Fruit fly (Drosophila melanogaster) whole organism, embryonic: ENCODE data around the gene CG10348.

Experiments
- BtbVII ChIP-seq: fragments of 200-800 bp; sonication (Bioruptor generic); optimal IDR thresholded peaks from 3 replicates; lab custom pipeline; 2017; ENCODE audit warnings: missing biosample characterization, mild to moderate bottlenecking, missing genetic modification characterization
- CG10959 ChIP-seq: fragments of 200-800 bp; sonication (Bioruptor generic); IDR thresholded peaks from 2 replicates; pipeline ENCODE4 v1.3.6; 2022; ENCODE audit warnings: missing biosample characterization, missing genetic modification characterization
- CG11085 ChIP-seq: fragments of 200-800 bp; sonication (Bioruptor generic); IDR thresholded peaks from 2 replicates; pipeline ENCODE4 v1.3.6; 2022; ENCODE audit warnings: missing biosample characterization, missing genetic modification characterization
- CG11456 ChIP-seq: fragments of 200-800 bp; sonication (Bioruptor generic); IDR thresholded peaks from 3 replicates; pipeline ENCODE4 v1.3.6; 2022; ENCODE audit warnings: missing biosample characterization, missing genetic modification characterization
- CG1233 ChIP-seq: fragments of 200-800 bp; sonication (Bioruptor generic); optimal IDR thresholded peaks from 4 replicates; lab custom pipeline; 2018; ENCODE audit warnings: missing biosample characterization, mild to moderate bottlenecking, missing genetic modification characterization
- CG13123 ChIP-seq: fragments of 200-800 bp; sonication (Bioruptor generic); optimal IDR thresholded peaks from 2 replicates; lab custom pipeline; 2016; ENCODE audit warnings: missing biosample characterization, missing genetic modification characterization
- CG14050 ChIP-seq: fragments of 200-800 bp; sonication (Bioruptor generic); IDR thresholded peaks from 3 replicates; pipeline ENCODE4 v1.3.6; 2022; ENCODE audit warnings: missing biosample characterization, missing genetic modification characterization
- CG1602 ChIP-seq: fragments of 200-800 bp; sonication (Bioruptor generic); optimal IDR thresholded peaks from 3 replicates; lab custom pipeline; 2016; ENCODE audit warnings: missing biosample characterization, missing genetic modification characterization
- CG17802 ChIP-seq: fragments of 200-800 bp; sonication (Bioruptor generic); optimal IDR thresholded peaks from 2 replicates; lab custom pipeline; 2018; ENCODE audit warnings: missing biosample characterization, mild to moderate bottlenecking, missing genetic modification characterization, moderate library complexity
- CG17829 ChIP-seq: fragments of 200-800 bp; optimal IDR thresholded peaks from 2 replicates; lab custom pipeline; 2019; ENCODE audit warnings: missing biosample characterization, mild to moderate bottlenecking, missing genetic modification characterization, moderate library complexity
- CG2202 ChIP-seq: fragments of 200-800 bp; sonication (Bioruptor generic); optimal IDR thresholded peaks from 2 replicates; lab custom pipeline; 2018; ENCODE audit warnings: missing biosample characterization, mild to moderate bottlenecking, missing genetic modification characterization
- CG31224 ChIP-seq: fragments of 200-800 bp; sonication (Bioruptor generic); IDR thresholded peaks from 2 replicates; pipeline ENCODE4 v1.3.6; 2022; ENCODE audit warnings: missing biosample characterization, missing genetic modification characterization
- CG31441 ChIP-seq: fragments of 200-800 bp; sonication (Bioruptor generic); IDR thresholded peaks from 2 replicates; pipeline ENCODE4 v1.3.6; 2022; ENCODE audit warnings: missing biosample characterization, missing genetic modification characterization
- CG33213 ChIP-seq: fragments of 200-800 bp; sonication (Bioruptor generic); optimal IDR thresholded peaks from 3 replicates; lab custom pipeline; 2016; ENCODE audit warnings: missing biosample characterization, missing genetic modification characterization
- CG34224 ChIP-seq: fragments of 200-800 bp; sonication (Bioruptor generic); IDR thresholded peaks from 3 replicates; pipeline ENCODE4 v1.3.6; 2022; ENCODE audit warnings: missing biosample characterization, missing genetic modification characterization; ENCODE audit not compliant: partially characterized antibody
- CG6813 ChIP-seq: fragments of 200-800 bp; sonication (Bioruptor generic); optimal IDR thresholded peaks from 2 replicates; lab custom pipeline; 2017; ENCODE audit warnings: missing biosample characterization, missing genetic modification characterization, mild to moderate bottlenecking, moderate library complexity, missing genetic modification reagents
- CG8359 ChIP-seq: fragments of 200-800 bp; sonication (Bioruptor generic); optimal IDR thresholded peaks from 2 replicates; lab custom pipeline; 2017; ENCODE audit warnings: missing biosample characterization, mild to moderate bottlenecking, missing genetic modification characterization, borderline replicate concordance
- CG9215 ChIP-seq: fragments of 200-800 bp; sonication (Bioruptor generic); IDR thresholded peaks from 2 replicates; pipeline ENCODE4 v1.3.6; 2022; ENCODE audit warnings: missing biosample characterization, missing genetic modification characterization
- Dip3 ChIP-seq: fragments of 200-800 bp; sonication (Bioruptor generic); optimal IDR thresholded peaks from 3 replicates; lab custom pipeline; 2016; ENCODE audit warnings: missing biosample characterization, missing genetic modification characterization
- Drgx ChIP-seq: fragments of 200-800 bp; sonication (Bioruptor generic); IDR thresholded peaks from 2 replicates; pipeline ENCODE4 v1.3.6; 2022; ENCODE audit warnings: missing biosample characterization, missing genetic modification characterization
- Fer1 ChIP-seq: fragments of 200-800 bp; sonication (Bioruptor generic); optimal IDR thresholded peaks from 2 replicates; lab custom pipeline; 2017; ENCODE audit warnings: missing biosample characterization, mild to moderate bottlenecking, missing genetic modification characterization
- HLH3B ChIP-seq: fragments of 200-800 bp; sonication (Bioruptor generic); IDR thresholded peaks from 2 replicates; pipeline ENCODE4 v1.3.6; 2022; ENCODE audit warnings: missing biosample characterization, missing genetic modification characterization
- HLH4C ChIP-seq: fragments of 200-800 bp; sonication (Bioruptor generic); IDR thresholded peaks from 3 replicates; pipeline ENCODE4 v1.3.6; 2022; ENCODE audit warnings: missing biosample characterization, missing genetic modification characterization; ENCODE audit not compliant: partially characterized antibody
- MBD-R2 ChIP-seq: fragments of 200-800 bp; sonication (Bioruptor generic); IDR thresholded peaks from 2 replicates; pipeline ENCODE4 v1.3.6; 2022; ENCODE audit warnings: missing biosample characterization, missing genetic modification characterization
- Nf-YA ChIP-seq: fragments of 200-800 bp; sonication (Bioruptor generic); IDR thresholded peaks from 2 replicates; pipeline ENCODE4 v1.3.6; 2022; ENCODE audit warnings: missing biosample characterization, missing genetic modification characterization
- Nf-YB ChIP-seq: fragments of 200-800 bp; sonication (Bioruptor generic); optimal IDR thresholded peaks from 3 replicates; lab custom pipeline; 2019; ENCODE audit warnings: missing biosample characterization, mild to moderate bottlenecking, missing genetic modification characterization, moderate library complexity
- Oaz ChIP-seq: fragments of 200-800 bp; sonication (Bioruptor generic); IDR thresholded peaks from 2 replicates; pipeline ENCODE4 v1.3.6; 2022; ENCODE audit warnings: missing biosample characterization, missing genetic modification characterization
- Poxn ChIP-seq: fragments of 200-800 bp; sonication (Bioruptor generic); IDR thresholded peaks from 2 replicates; pipeline ENCODE4 v1.3.6; 2022; ENCODE audit warnings: missing biosample characterization, missing genetic modification characterization
- Scr ChIP-seq: fragments of 200-800 bp; sonication (Bioruptor generic); IDR thresholded peaks from 2 replicates; pipeline ENCODE4 v1.3.6; 2022; ENCODE audit warnings: missing biosample characterization, missing genetic modification characterization; ENCODE audit not compliant: partially characterized antibody
- Six4 ChIP-seq: fragments of 200-800 bp; sonication (Bioruptor generic); optimal IDR thresholded peaks from 2 replicates; lab custom pipeline; 2016; ENCODE audit warnings: missing biosample characterization, missing genetic modification characterization
- Sry-β ChIP-seq: fragments of 200-800 bp; sonication (Bioruptor generic); optimal IDR thresholded peaks from 2 replicates; lab custom pipeline; 2018; ENCODE audit warnings: missing biosample characterization, mild to moderate bottlenecking, missing genetic modification characterization, moderate library complexity
- Xbp1 ChIP-seq: fragments of 200-800 bp; sonication (Bioruptor generic); optimal IDR thresholded peaks from 3 replicates; lab custom pipeline; 2016; ENCODE audit warnings: missing biosample characterization, mild to moderate bottlenecking, missing genetic modification characterization
- al ChIP-seq: fragments of 200-800 bp; sonication (Bioruptor generic); IDR thresholded peaks from 2 replicates; pipeline ENCODE4 v1.3.6; 2022; ENCODE audit warnings: missing biosample characterization, missing genetic modification characterization
- ara ChIP-seq: fragments of 200-800 bp; sonication (Bioruptor generic); IDR thresholded peaks from 2 replicates; pipeline ENCODE4 v1.3.6; 2022; ENCODE audit warnings: missing biosample characterization, missing genetic modification characterization
- cg ChIP-seq: fragments of 200-800 bp; sonication (Bioruptor generic); optimal IDR thresholded peaks from 3 replicates; lab custom pipeline; 2019; ENCODE audit warnings: missing biosample characterization, mild to moderate bottlenecking, missing genetic modification characterization, moderate library complexity
- corto ChIP-seq: fragments of 200-800 bp; sonication (Bioruptor generic); optimal IDR thresholded peaks from 2 replicates; lab custom pipeline; 2016; ENCODE audit warnings: missing biosample characterization, mild to moderate bottlenecking, missing genetic modification characterization, moderate library complexity
- eve ChIP-seq, 2 experiments: fragments of >200 bp; optimal IDR thresholded peaks; 2 replicates each; lab custom pipeline; 2017; ENCODE audit warnings: missing biosample characterization in 2 of 2, missing genetic modification characterization in 2 of 2
- gcm ChIP-seq: fragments of 200-800 bp; sonication (Bioruptor generic); optimal IDR thresholded peaks from 2 replicates; lab custom pipeline; 2019; ENCODE audit warnings: missing biosample characterization, mild to moderate bottlenecking, missing genetic modification characterization, moderate library complexity
- inv ChIP-seq: fragments of 200-800 bp; sonication (Bioruptor generic); IDR thresholded peaks from 2 replicates; pipeline ENCODE4 v1.3.6; 2022; ENCODE audit warnings: missing biosample characterization, missing genetic modification characterization; ENCODE audit not compliant: partially characterized antibody
- jing ChIP-seq: fragments of 200-800 bp; sonication (Bioruptor generic); optimal IDR thresholded peaks from 2 replicates; lab custom pipeline; 2018; ENCODE audit warnings: missing biosample characterization, mild to moderate bottlenecking, missing genetic modification characterization
- lola ChIP-seq, 3 experiments: fragments of >200 bp in 2 of 3; fragments of 200-800 bp in 1 of 3; sonication (Bioruptor generic) in 1 of 3; optimal IDR thresholded peaks; 2 replicates each; lab custom pipeline; 2017 to 2019; ENCODE audit warnings: missing biosample characterization in 3 of 3, missing genetic modification characterization in 3 of 3, mild to moderate bottlenecking in 1 of 3, moderate library complexity in 1 of 3
- maf-S ChIP-seq: fragments of 200-800 bp; sonication (Bioruptor generic); optimal IDR thresholded peaks from 2 replicates; lab custom pipeline; 2016; ENCODE audit warnings: missing biosample characterization, missing genetic modification characterization
- oc ChIP-seq: fragments of 200-800 bp; sonication (Bioruptor generic); optimal IDR thresholded peaks from 2 replicates; lab custom pipeline; 2018; ENCODE audit warnings: missing biosample characterization, mild to moderate bottlenecking, missing genetic modification characterization, moderate library complexity
- pho ChIP-seq: fragments of 200-800 bp; sonication (Bioruptor generic); optimal IDR thresholded peaks from 2 replicates; lab custom pipeline; 2016; ENCODE audit warnings: missing biosample characterization, missing genetic modification characterization
- pum ChIP-seq: fragments of 200-800 bp; sonication (Bioruptor generic); optimal IDR thresholded peaks from 2 replicates; lab custom pipeline; 2016; ENCODE audit warnings: missing biosample characterization, missing genetic modification characterization
- row ChIP-seq: fragments of 200-800 bp; sonication (Bioruptor generic); IDR thresholded peaks from 3 replicates; pipeline ENCODE4 v1.3.6; 2022; ENCODE audit warnings: missing biosample characterization, missing genetic modification characterization
- sens-2 ChIP-seq: fragments of 200-800 bp; sonication (Bioruptor generic); IDR thresholded peaks from 2 replicates; pipeline ENCODE4 v1.3.6; 2022; ENCODE audit warnings: missing biosample characterization, missing genetic modification characterization
- slou ChIP-seq: fragments of 200-800 bp; sonication (Bioruptor generic); optimal IDR thresholded peaks from 3 replicates; lab custom pipeline; 2016; ENCODE audit warnings: missing biosample characterization, missing genetic modification characterization
- sob ChIP-seq: fragments of 200-800 bp; sonication (Bioruptor generic); IDR thresholded peaks from 2 replicates; pipeline ENCODE4 v1.3.6; 2022; ENCODE audit warnings: missing biosample characterization, missing genetic modification characterization
- sqz ChIP-seq: fragments of 200-800 bp; sonication (Bioruptor generic); optimal IDR thresholded peaks from 3 replicates; lab custom pipeline; 2018; ENCODE audit warnings: missing biosample characterization, mild to moderate bottlenecking, missing genetic modification characterization
- tna ChIP-seq: fragments of 200-800 bp; sonication (Bioruptor generic); IDR thresholded peaks from 2 replicates; pipeline ENCODE4 v1.3.6; 2022; ENCODE audit warnings: missing biosample characterization, missing genetic modification characterization; ENCODE audit not compliant: partially characterized antibody

The CG10348 gene

dm6 chr2L:18695404-18695804 is 36.9 kb downstream of the CG10348 start, which contains the start of the genes CG10383 and CG10338 (continued):
- TF ChIP-seq eve (GFP tag; optimal IDR thresholded peaks at IDR 0.05; lab: Kevin White, UChicago) (no peak), CG9215 (GFP tag; lab: Robert Waterston, UW) (peak; percentile 86), Scr (GFP tag; lab: Robert Waterston, UW) (peak; percentile 23; the same call in 1 of the 2 replicates), Nf-YA (GFP tag; lab: Robert Waterston, UW) (peak; percentile 79), oc (tag; lab: Kevin White, UChicago) (peak; percentile 79), BtbVII (GFP tag; lab: Kevin White, UChicago) (peak; percentile 65), Nf-YB (GFP tag; lab: Kevin White, UChicago) (peak; percentile 56), MBD-R2 (GFP tag; lab: Robert Waterston, UW) (peak; percentile 97), maf-S (GFP tag; lab: Kevin White, UChicago) (peak; percentile 88), Six4 (GFP tag; lab: Kevin White, UChicago) (peak; percentile 75), Xbp1 (GFP tag; lab: Kevin White, UChicago) (peak; percentile 93), Sry-β (GFP tag; lab: Kevin White, UChicago) (peak; percentile 9), CG17829 (tag; lab: Kevin White, UChicago) (peak; percentile 75), sens-2 (peak; percentile 70; the same call in 1 of the 2 replicates), al (GFP tag; lab: Robert Waterston, UW) (peak; percentile 88), row (peak; percentile 95), lola (GFP tag; optimal IDR thresholded peaks at IDR 0.05; lab: Kevin White, UChicago) (peak in 1 of 3 experiments; percentile 60), CG14050 (GFP tag; lab: Robert Waterston, UW) (peak; percentile 87), jing (GFP tag; lab: Kevin White, UChicago) (peak; percentile 75), sob (peak; percentile 90), CG11456 (GFP tag; lab: Robert Waterston, UW) (peak; percentile 93), slou (GFP tag; lab: Kevin White, UChicago) (peak; percentile 84), Poxn (peak; percentile 12; the same call in 1 of the 2 replicates), sqz (GFP tag; lab: Kevin White, UChicago) (no peak), Fer1 (peak; percentile 81), CG13123 (peak; percentile 71), corto (GFP tag; lab: Kevin White, UChicago) (peak; percentile 43), CG2202 (tag; lab: Kevin White, UChicago) (peak; percentile 52), CG31441 (peak; percentile 71), CG10959 (GFP tag; lab: Robert Waterston, UW) (no peak), ara (GFP tag; lab: Robert Waterston, UW) (peak; percentile 81), HLH4C (GFP tag; lab: Robert Waterston, UW) (peak; percentile 44; the same call in 2 of the 3 replicates), cg (no peak), inv (GFP tag; lab: Robert Waterston, UW) (no peak), CG33213 (GFP tag; lab: Kevin White, UChicago) (peak; percentile 86), CG1233 (GFP tag; lab: Kevin White, UChicago) (peak; percentile 41), pum (GFP tag; lab: Kevin White, UChicago) (peak; percentile 91), CG6813 (peak; percentile 64), CG8359 (GFP tag; lab: Kevin White, UChicago) (no peak), CG34224 (no peak), CG31224 (GFP tag; lab: Robert Waterston, UW) (peak; percentile 76), CG17802 (tag; lab: Kevin White, UChicago) (peak; percentile 26), Dip3 (GFP tag; lab: Kevin White, UChicago) (peak; percentile 91), HLH3B (peak; percentile 90), CG11085 (GFP tag; lab: Robert Waterston, UW) (peak; percentile 83), gcm (peak; percentile 70), tna (no peak), Drgx (GFP tag; lab: Robert Waterston, UW) (peak; percentile 88), pho (GFP tag; lab: Kevin White, UChicago) (peak; percentile 87), Oaz (GFP tag; lab: Robert Waterston, UW) (peak; percentile 68), CG1602 (GFP tag; lab: Kevin White, UChicago) (peak; percentile 84)
